Fruit fly (Drosophila melanogaster): Measurements from ENCODE around the gene CG9922.

The CG9922 gene

dm6 chr3R:14057132-14057855 is 21.1 kb upstream of the CG9922 start:
- TF ChIP-seq H15 (GFP tag; IDR thresholded peaks at IDR 0.05), result no peak
- peak; percentile 87 for TF ChIP-seq CG3163 (GFP tag; optimal IDR thresholded peaks at IDR 0.05)
- peak; percentile 27; the same call in 1 of the 2 replicates for TF ChIP-seq CG32532 (GFP tag; IDR thresholded peaks at IDR 0.05)
- TF ChIP-seq Fer1 (GFP tag; optimal IDR thresholded peaks at IDR 0.05), result no peak
- TF ChIP-seq Stat92E (GFP tag; optimal IDR thresholded peaks at IDR 0.05), result peak in 1 of 3 experiments; percentile 7
- no peak for TF ChIP-seq grn (GFP tag; optimal IDR thresholded peaks at IDR 0.05)
- TF ChIP-seq disco-r (GFP tag; optimal IDR thresholded peaks at IDR 0.05), result no peak
- TF ChIP-seq usp (GFP tag; optimal IDR thresholded peaks at IDR 0.05), result no peak
- TF ChIP-seq pita (GFP tag; optimal IDR thresholded peaks at IDR 0.05), result no peak
- no peak for TF ChIP-seq CG10462 (GFP tag; optimal IDR thresholded peaks at IDR 0.05)
- no peak for TF ChIP-seq CG1603 (tag; optimal IDR thresholded peaks at IDR 0.05)
- TF ChIP-seq tll (GFP tag; optimal IDR thresholded peaks at IDR 0.05), result no peak
- no peak for TF ChIP-seq CG6854 (GFP tag; optimal IDR thresholded peaks at IDR 0.05)
- TF ChIP-seq CG12769 (tag; optimal IDR thresholded peaks at IDR 0.05), result peak; percentile 16
- no peak for TF ChIP-seq kni (GFP tag; optimal IDR thresholded peaks at IDR 0.05)
- peak; percentile 10 for TF ChIP-seq CG13894 (tag; optimal IDR thresholded peaks at IDR 0.05)
- TF ChIP-seq yki (optimal IDR thresholded peaks at IDR 0.05), result peak; percentile 72
- TF ChIP-seq Med (GFP tag), result peak; percentile 52
- peak; percentile 73; the same call in 1 of the 4 replicates for TF ChIP-seq chinmo (GFP tag; IDR thresholded peaks at IDR 0.05; ENCODE audit: partially characterized antibody)
- TF ChIP-seq lbe (GFP tag; optimal IDR thresholded peaks at IDR 0.05), result peak; percentile 33
- peak; percentile 69 for TF ChIP-seq cg (GFP tag; optimal IDR thresholded peaks at IDR 0.05)
- peak in 1 of 2 experiments; percentile 66 for TF ChIP-seq insv (GFP tag; optimal IDR thresholded peaks at IDR 0.05)
- no peak for TF ChIP-seq CG12071 (GFP tag; optimal IDR thresholded peaks at IDR 0.05)
- TF ChIP-seq Jarid2 (GFP tag; optimal IDR thresholded peaks at IDR 0.05), result peak; percentile 19
- no peak for TF ChIP-seq CG8944 (GFP tag; optimal IDR thresholded peaks at IDR 0.05)
- peak in 1 of 2 experiments; percentile 68 for TF ChIP-seq Pdp1 (GFP tag; optimal IDR thresholded peaks at IDR 0.05)
- no peak for TF ChIP-seq YL-1 (GFP tag; optimal IDR thresholded peaks at IDR 0.05)
- no peak for TF ChIP-seq Mes4 (GFP tag; optimal IDR thresholded peaks at IDR 0.05)
- peak; percentile 1 for TF ChIP-seq CTCF (GFP tag; optimal IDR thresholded peaks at IDR 0.05)
- TF ChIP-seq eve (GFP tag; optimal IDR thresholded peaks at IDR 0.05), result peak in 1 of 2 experiments; percentile 87
- TF ChIP-seq Bdp1 (GFP tag; optimal IDR thresholded peaks at IDR 0.05), result no peak
- TF ChIP-seq CG17328 (GFP tag; IDR thresholded peaks at IDR 0.05), result peak; percentile 20; the same call in 1 of the 2 replicates
- TF ChIP-seq gem (tag; optimal IDR thresholded peaks at IDR 0.05), result peak; percentile 9
- peak; percentile 76 for TF ChIP-seq sd (tag; optimal IDR thresholded peaks at IDR 0.05)
- TF ChIP-seq CG16813 (GFP tag; IDR thresholded peaks at IDR 0.05; ENCODE audit: partially characterized antibody), result no peak
- TF ChIP-seq wek (GFP tag; optimal IDR thresholded peaks at IDR 0.05), result no peak
- TF ChIP-seq CG17568 (GFP tag; optimal IDR thresholded peaks at IDR 0.05), result peak; percentile 41
- no peak for TF ChIP-seq Mad (GFP tag; optimal IDR thresholded peaks at IDR 0.05)
- peak; percentile 6 for TF ChIP-seq lab (GFP tag; optimal IDR thresholded peaks at IDR 0.05)
- peak; percentile 75 for TF ChIP-seq Elba2 (GFP tag; optimal IDR thresholded peaks at IDR 0.05)
- TF ChIP-seq sens (GFP tag), result peak; percentile 7
- 0 out of 2 replicates have a peak, but pooled peaks have one; percentile 2 for TF ChIP-seq bbx (GFP tag; IDR thresholded peaks at IDR 0.05; ENCODE audit: partially characterized antibody)
- no peak for TF ChIP-seq Hr39 (optimal IDR thresholded peaks at IDR 0.05)
- no peak for TF ChIP-seq Ada2b (GFP tag; IDR thresholded peaks at IDR 0.05)
- TF ChIP-seq CG4360 (GFP tag; IDR thresholded peaks at IDR 0.05), result peak; percentile 49; the same call in 1 of the 2 replicates
- TF ChIP-seq CG9437 (GFP tag; optimal IDR thresholded peaks at IDR 0.05), result peak; percentile 74
- peak; percentile 2 for TF ChIP-seq ash1 (GFP tag; optimal IDR thresholded peaks at IDR 0.05)
- TF ChIP-seq CG4730 (GFP tag; IDR thresholded peaks at IDR 0.05), result no peak
- no peak for TF ChIP-seq da (GFP tag; optimal IDR thresholded peaks at IDR 0.05)
- TF ChIP-seq mam (GFP tag; optimal IDR thresholded peaks at IDR 0.05), result no peak
